Worm (Caenorhabditis elegans): ENCODE measurements around the gene F56D5.3.

Gene F56D5.3

DNA sequence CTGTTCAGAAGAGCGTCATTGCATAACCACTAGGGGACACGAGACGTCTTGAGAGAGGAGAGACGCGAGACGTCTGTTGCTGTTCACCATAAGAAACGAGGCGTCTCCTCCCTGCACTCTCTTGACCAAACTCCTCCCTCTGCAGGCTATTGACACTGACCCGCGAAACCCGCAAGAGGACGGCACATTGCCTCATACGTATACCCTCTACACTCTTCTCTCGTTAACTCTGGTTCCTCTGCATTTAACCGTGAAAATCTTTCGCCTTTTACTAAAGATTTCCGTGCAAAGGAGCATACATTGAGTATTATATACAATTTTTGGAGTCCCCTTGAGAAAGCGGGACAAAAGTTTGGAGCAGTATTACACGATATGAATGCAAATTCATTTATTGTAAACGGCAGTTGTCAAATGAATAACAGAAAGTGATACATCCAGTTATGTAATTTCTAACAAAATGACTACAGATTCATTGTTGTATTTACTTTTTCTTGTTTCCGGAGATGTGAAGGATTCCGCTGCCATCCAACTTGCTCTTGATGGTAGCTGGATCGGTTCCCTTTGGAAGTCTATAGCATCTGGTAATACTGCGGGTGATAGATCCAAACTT, 47.1 kb downstream of the F56D5.3 start (continued):
- peak; percentile 86 for TF ChIP-seq ceh-31 (tag; optimal IDR thresholded peaks at IDR 0.05)

- TF ChIP-seq elt-2 (tag; optimal IDR thresholded peaks at IDR 0.05) = no peak
- no peak for TF ChIP-seq fkh-10 (GFP tag; optimal IDR thresholded peaks at IDR 0.05)
- no peak for TF ChIP-seq ceh-6 (GFP tag; optimal IDR thresholded peaks at IDR 0.05)
- no peak for TF ChIP-seq pag-3 (tag; optimal IDR thresholded peaks at IDR 0.05; ENCODE audit: borderline replicate concordance)
- no peak for TF ChIP-seq pros-1 (tag; optimal IDR thresholded peaks at IDR 0.05)
- no peak for TF ChIP-seq hlh-8 (tag; optimal IDR thresholded peaks at IDR 0.05)
- TF ChIP-seq lin-11 (tag; optimal IDR thresholded peaks at IDR 0.05) = no peak
- no peak for TF ChIP-seq ceh-22 (tag; optimal IDR thresholded peaks at IDR 0.05)
- no peak for TF ChIP-seq ceh-2 (tag; optimal IDR thresholded peaks at IDR 0.05)
- TF ChIP-seq K09A11.1 (tag; optimal IDR thresholded peaks at IDR 0.05; ENCODE audit: insufficient read depth) = no peak
- TF ChIP-seq unc-55 (GFP tag; optimal IDR thresholded peaks at IDR 0.05) = no peak
- no peak for TF ChIP-seq ceh-18 (tag; optimal IDR thresholded peaks at IDR 0.05)
Observed at ce11 chrIV:9445407-9445806, 48.0 kb downstream of the F56D5.3 start, which contains the start of gene hsp-12.3. TSS of gene hsp-12.3 (minus strand) at chrIV:9445507.

- TF ChIP-seq nhr-11 (tag; optimal IDR thresholded peaks at IDR 0.05) = no peak
- no peak for TF ChIP-seq pha-4 (tag; optimal IDR thresholded peaks at IDR 0.05)
- no peak for TF ChIP-seq ama-1 (optimal IDR thresholded peaks at IDR 0.05)
- TF ChIP-seq T23F11.4 (GFP tag; optimal IDR thresholded peaks at IDR 0.05) = no peak
- TF ChIP-seq sox-2 (GFP tag; IDR thresholded peaks at IDR 0.05) = no peak
- no peak for TF ChIP-seq ceh-34 (tag; optimal IDR thresholded peaks at IDR 0.05)
- TF ChIP-seq ceh-24 (tag; optimal IDR thresholded peaks at IDR 0.05) = no peak
- no peak for TF ChIP-seq hlh-30 (tag; optimal IDR thresholded peaks at IDR 0.05; ENCODE audit: insufficient read depth)
Observed at ce11 chrIV:9447209-9447608, 49.8 kb downstream of the F56D5.3 start, which contains the start of gene hsp-12.6. TSS of gene hsp-12.6 (minus strand) at chrIV:9447228.

- TF ChIP-seq elt-2 (tag; optimal IDR thresholded peaks at IDR 0.05) = no peak
- TF ChIP-seq eyg-1 (tag; optimal IDR thresholded peaks at IDR 0.05) = no peak
- no peak for TF ChIP-seq pqm-1 (tag; optimal IDR thresholded peaks at IDR 0.05)
- no peak for TF ChIP-seq hlh-30 (tag; optimal IDR thresholded peaks at IDR 0.05; ENCODE audit: insufficient read depth)
- TF ChIP-seq sox-4 (tag; optimal IDR thresholded peaks at IDR 0.05) = no peak
- no peak for TF ChIP-seq lin-11 (tag; optimal IDR thresholded peaks at IDR 0.05)
- no peak for TF ChIP-seq fkh-6 (tag; optimal IDR thresholded peaks at IDR 0.05)
- no peak for TF ChIP-seq ref-2 (tag; optimal IDR thresholded peaks at IDR 0.05)
- no peak for TF ChIP-seq gmeb-2 (tag; optimal IDR thresholded peaks at IDR 0.05)
- no peak for TF ChIP-seq lim-6 (tag; optimal IDR thresholded peaks at IDR 0.05)
- no peak for TF ChIP-seq ceh-18 (tag; optimal IDR thresholded peaks at IDR 0.05)
- TF ChIP-seq K09A11.1 (tag; optimal IDR thresholded peaks at IDR 0.05; ENCODE audit: insufficient read depth) = no peak
- no peak for TF ChIP-seq ceh-31 (tag; optimal IDR thresholded peaks at IDR 0.05)
- no peak for TF ChIP-seq npax-4 (tag; optimal IDR thresholded peaks at IDR 0.05)
- TF ChIP-seq dve-1 (tag; optimal IDR thresholded peaks at IDR 0.05) = no peak
Observed at ce11 chrIV:9450375-9450774, 53.0 kb downstream of the F56D5.3 start, which contains the start of gene cpin-1. TSS of gene cpin-1 (plus strand) at chrIV:9450675.

Measured in whole organism, late embryonic.